Fruit fly (Drosophila melanogaster): ENCODE measurements around the gene CG11927.

CG11927 gene

dm6 chr2L:4891914-4892469 lies 44.4 kb downstream of the CG11927 start, which contains the start of gene CG3036 (continued):
- TF ChIP-seq sug (tag; optimal IDR thresholded peaks at IDR 0.05) (peak; percentile 32), CG5180 (GFP tag; optimal IDR thresholded peaks at IDR 0.05) (peak; percentile 90), Drgx (GFP tag; IDR thresholded peaks at IDR 0.05) (no peak), CHES-1-like (GFP tag; optimal IDR thresholded peaks at IDR 0.05) (peak; percentile 17), B-H1 (GFP tag; IDR thresholded peaks at IDR 0.05) (peak; percentile 39; the same call in 1 of the 3 replicates), CG6813 (GFP tag; optimal IDR thresholded peaks at IDR 0.05) (no peak), CG4854 (GFP tag; optimal IDR thresholded peaks at IDR 0.05) (no peak), p53 (GFP tag; optimal IDR thresholded peaks at IDR 0.05) (no peak), ci (GFP tag; IDR thresholded peaks at IDR 0.05) (peak; percentile 86), CG3065 (GFP tag; optimal IDR thresholded peaks at IDR 0.05) (no peak), Nf-YB (GFP tag; optimal IDR thresholded peaks at IDR 0.05) (peak; percentile 31), Sox100B (GFP tag; optimal IDR thresholded peaks at IDR 0.05) (no peak), Fer1 (GFP tag; optimal IDR thresholded peaks at IDR 0.05) (peak; percentile 63), so (GFP tag; IDR thresholded peaks at IDR 0.05) (peak; percentile 54; the same call in 1 of the 3 replicates), aop (GFP tag; IDR thresholded peaks at IDR 0.05) (no peak), sc (optimal IDR thresholded peaks at IDR 0.05) (no peak), sc (GFP tag; optimal IDR thresholded peaks at IDR 0.05) (no peak), gem (tag; optimal IDR thresholded peaks at IDR 0.05) (no peak), Meics (GFP tag; optimal IDR thresholded peaks at IDR 0.05) (peak; percentile 22), CG30020 (tag; optimal IDR thresholded peaks at IDR 0.05) (no peak), Bgb (GFP tag; IDR thresholded peaks at IDR 0.05; ENCODE audit: partially characterized antibody) (peak; percentile 74; the same call in 1 of the 2 replicates), CG8089 (GFP tag; optimal IDR thresholded peaks at IDR 0.05) (no peak), cad (GFP tag; optimal IDR thresholded peaks at IDR 0.05) (no peak), ab (GFP tag; optimal IDR thresholded peaks at IDR 0.05) (no peak), wek (GFP tag; optimal IDR thresholded peaks at IDR 0.05) (peak; percentile 4), trem (tag; optimal IDR thresholded peaks at IDR 0.05) (peak; percentile 18), Lim3 (GFP tag; IDR thresholded peaks at IDR 0.05) (no peak), Hr51 (GFP tag; optimal IDR thresholded peaks at IDR 0.05) (peak in 1 of 2 experiments; percentile 27), CG6791 (GFP tag; IDR thresholded peaks at IDR 0.05; ENCODE audit: partially characterized antibody) (peak; percentile 48; the same call in 2 of the 3 replicates), Hr78 (GFP tag; optimal IDR thresholded peaks at IDR 0.05) (peak in 1 of 2 experiments; percentile 32), CG10209 (GFP tag; optimal IDR thresholded peaks at IDR 0.05) (no peak), nmo (GFP tag; optimal IDR thresholded peaks at IDR 0.05) (peak; percentile 29), CG9215 (GFP tag; IDR thresholded peaks at IDR 0.05) (no peak), CG2116 (GFP tag; optimal IDR thresholded peaks at IDR 0.05) (no peak), otp (GFP tag; IDR thresholded peaks at IDR 0.05) (peak; percentile 66; the same call in 1 of the 3 replicates), vvl (GFP tag; IDR thresholded peaks at IDR 0.05) (peak; percentile 72), al (GFP tag; IDR thresholded peaks at IDR 0.05) (no peak), CG10979 (tag; optimal IDR thresholded peaks at IDR 0.05) (peak; percentile 42), CG17612 (GFP tag; IDR thresholded peaks at IDR 0.05) (peak; percentile 6; the same call in 1 of the 2 replicates), MTF-1 (GFP tag; optimal IDR thresholded peaks at IDR 0.05; ENCODE audit: borderline replicate concordance) (peak; percentile 57), shn (GFP tag; optimal IDR thresholded peaks at IDR 0.05) (peak; percentile 34), CG17802 (tag; optimal IDR thresholded peaks at IDR 0.05) (no peak), Scr (GFP tag; IDR thresholded peaks at IDR 0.05; ENCODE audit: partially characterized antibody) (no peak; the same call in 1 of the 2 replicates), lab (GFP tag; optimal IDR thresholded peaks at IDR 0.05) (peak; percentile 64), ERR (GFP tag; optimal IDR thresholded peaks at IDR 0.05) (peak; percentile 49), Asciz (GFP tag; optimal IDR thresholded peaks at IDR 0.05) (no peak), CG18599 (GFP tag; optimal IDR thresholded peaks at IDR 0.05) (peak; percentile 34), CG10565 (GFP tag; optimal IDR thresholded peaks at IDR 0.05) (no peak), bab2 (GFP tag; optimal IDR thresholded peaks at IDR 0.05) (no peak)
